Worm (Caenorhabditis elegans): Measurements from ENCODE around the gene Y50E8A.10.
"Not testable (repeated sequence)": the region's sequence is repeated elsewhere in the genome, so short reads cannot be mapped to it uniquely, and the experiment has no call there.

Y50E8A.10 gene

DNA sequence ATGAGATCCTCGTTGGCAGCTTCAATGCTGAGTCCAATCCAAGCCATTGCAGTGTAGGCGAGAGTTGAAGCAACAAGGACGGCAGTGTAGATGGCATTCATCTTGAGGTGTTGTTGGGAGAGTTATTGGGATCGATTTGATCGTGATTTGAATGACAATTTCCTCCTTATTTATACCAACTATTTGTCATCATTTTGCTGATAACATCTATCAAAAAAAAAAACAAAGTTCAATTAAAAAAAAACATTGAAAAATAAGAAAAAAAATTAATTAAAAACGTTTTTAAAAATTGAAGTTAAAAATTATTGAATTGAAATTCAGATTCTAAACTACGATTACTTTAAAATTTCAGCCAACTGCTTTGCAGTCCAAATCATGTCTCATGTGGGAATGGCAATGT is 47.2 kb downstream of the Y50E8A.10 start, which contains the start of gene nspa-8:
Gene nspa-8 (minus strand): TSS at position 101 of the 400 bp plus-strand sequence.
- not testable (repeated sequence) for TF ChIP-seq crh-2, ceh-82, nhr-129 (tag; optimal IDR thresholded peaks at IDR 0.05)

DNA sequence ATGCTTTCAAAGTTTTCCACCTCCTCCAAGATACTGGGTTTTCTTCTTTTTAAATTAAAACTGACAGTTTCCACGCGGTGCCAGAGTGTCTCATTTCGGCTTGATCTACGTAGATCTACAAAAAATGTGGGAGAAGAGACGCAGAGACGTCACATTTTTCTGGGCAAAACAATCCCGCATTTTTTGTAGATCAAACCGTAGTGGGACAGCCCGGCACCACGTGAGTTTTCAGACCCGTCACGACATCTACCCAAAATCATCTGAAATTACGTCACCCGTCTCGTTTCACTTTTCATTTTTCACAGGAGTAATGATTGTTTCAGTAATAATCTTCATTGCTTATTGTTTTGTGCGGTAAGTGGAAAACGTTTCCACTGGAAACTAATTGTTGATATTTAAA is 48.6 kb downstream of the Y50E8A.10 start:
- no peak for TF ChIP-seq nhr-129 (tag; optimal IDR thresholded peaks at IDR 0.05)
- TF ChIP-seq lin-39 (tag; optimal IDR thresholded peaks at IDR 0.05), result no peak
- no peak for TF ChIP-seq dmd-4 (tag; optimal IDR thresholded peaks at IDR 0.05)
- no peak for TF ChIP-seq egl-27 (tag; optimal IDR thresholded peaks at IDR 0.05)
- TF ChIP-seq mab-5 (tag; optimal IDR thresholded peaks at IDR 0.05), result no peak
- TF ChIP-seq lsy-2 (tag; optimal IDR thresholded peaks at IDR 0.05), result no peak

Data from whole organism, L2 larva.